Fruit fly (Drosophila melanogaster): Measurements from ENCODE around the gene Peritrophin-A.

Gene Peritrophin-A

DNA sequence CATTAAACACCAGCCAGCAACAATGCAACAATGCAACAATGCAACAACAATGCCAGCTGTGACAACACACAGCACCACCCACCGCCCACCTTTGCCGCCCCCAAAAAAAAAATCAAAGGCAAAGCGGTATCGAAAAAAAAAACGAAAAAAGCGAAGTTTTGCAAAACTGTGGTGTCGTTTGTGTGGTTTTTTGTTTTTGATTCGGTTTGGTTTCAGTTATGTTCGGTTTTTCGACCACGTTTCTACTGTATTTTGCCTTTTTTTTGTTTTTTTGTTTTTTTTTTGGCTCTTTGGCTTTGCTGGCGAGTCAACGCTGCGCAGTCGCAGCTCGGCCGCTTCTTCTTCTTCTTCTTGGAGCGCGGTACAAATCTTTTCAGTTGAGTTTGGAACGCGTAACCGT, at the start of gene Peritrophin-A:
Gene Peritrophin-A, plus strand, starts transcription at position 370 of the 400 bp plus-strand sequence.
- no peak for TF ChIP-seq ss (GFP tag; optimal IDR thresholded peaks at IDR 0.05)
- TF ChIP-seq Met (GFP tag; optimal IDR thresholded peaks at IDR 0.05): peak; percentile 35
- TF ChIP-seq vri (GFP tag; optimal IDR thresholded peaks at IDR 0.05): no peak
- TF ChIP-seq Hr4 (GFP tag; optimal IDR thresholded peaks at IDR 0.05): no peak
- TF ChIP-seq lz (GFP tag; optimal IDR thresholded peaks at IDR 0.05): peak; percentile 16
- TF ChIP-seq Sox15 (GFP tag; optimal IDR thresholded peaks at IDR 0.05): no peak
- peak; percentile 15 for TF ChIP-seq CG6792 (GFP tag; optimal IDR thresholded peaks at IDR 0.05)
- TF ChIP-seq Smox (GFP tag; optimal IDR thresholded peaks at IDR 0.05): no peak
- no peak for TF ChIP-seq Hr38 (GFP tag; optimal IDR thresholded peaks at IDR 0.05)
- TF ChIP-seq CG6808 (GFP tag; optimal IDR thresholded peaks at IDR 0.05): no peak
- no peak for TF ChIP-seq fkh (GFP tag; optimal IDR thresholded peaks at IDR 0.05)
- no peak for TF ChIP-seq esn (GFP tag; optimal IDR thresholded peaks at IDR 0.05)
- no peak for TF ChIP-seq Hr39 (GFP tag; optimal IDR thresholded peaks at IDR 0.05)
- TF ChIP-seq Blimp-1 (GFP tag; optimal IDR thresholded peaks at IDR 0.05): no peak
- no peak for TF ChIP-seq OdsH (GFP tag; optimal IDR thresholded peaks at IDR 0.05)
- peak; percentile 82 for TF ChIP-seq CG6276 (GFP tag; optimal IDR thresholded peaks at IDR 0.05)
- peak; percentile 27 for TF ChIP-seq dsx (GFP tag; optimal IDR thresholded peaks at IDR 0.05; ENCODE audit: poor library complexity, severe bottlenecking)
- TF ChIP-seq topi (GFP tag; optimal IDR thresholded peaks at IDR 0.05): peak; percentile 38
- no peak for TF ChIP-seq CG9139 (GFP tag; optimal IDR thresholded peaks at IDR 0.05)
- TF ChIP-seq Eip78C (GFP tag): peak; percentile 50
- TF ChIP-seq cyc (GFP tag; optimal IDR thresholded peaks at IDR 0.05): no peak
- peak; percentile 10 for TF ChIP-seq Eip75B (GFP tag; optimal IDR thresholded peaks at IDR 0.05)
- no peak for TF ChIP-seq CG7368 (GFP tag; optimal IDR thresholded peaks at IDR 0.05)
- 0 out of 2 replicates have a peak, but pooled peaks have one; percentile 14 for TF ChIP-seq Gug (GFP tag; IDR thresholded peaks at IDR 0.05)
- no peak for TF ChIP-seq CG11902 (GFP tag; optimal IDR thresholded peaks at IDR 0.05)
- TF ChIP-seq CG1621 (tag; optimal IDR thresholded peaks at IDR 0.05): no peak
- TF ChIP-seq fd85E (GFP tag; optimal IDR thresholded peaks at IDR 0.05): no peak
- TF ChIP-seq CG11294 (GFP tag; IDR thresholded peaks at IDR 0.05): peak; percentile 9; the same call in 1 of the 2 replicates
- TF ChIP-seq CG8119 (GFP tag; IDR thresholded peaks at IDR 0.05): peak; percentile 78
- TF ChIP-seq pdm3 (GFP tag; optimal IDR thresholded peaks at IDR 0.05): peak; percentile 29
- TF ChIP-seq CG4318 (GFP tag; optimal IDR thresholded peaks at IDR 0.05): no peak
- no peak for TF ChIP-seq dac (GFP tag; optimal IDR thresholded peaks at IDR 0.05)
- TF ChIP-seq Lpt (GFP tag; optimal IDR thresholded peaks at IDR 0.05): peak; percentile 27
- TF ChIP-seq achi (GFP tag; optimal IDR thresholded peaks at IDR 0.05): peak; percentile 17
- TF ChIP-seq CG32006 (GFP tag; optimal IDR thresholded peaks at IDR 0.05): no peak
- TF ChIP-seq CG6163 (GFP tag; IDR thresholded peaks at IDR 0.05): peak; percentile 53; the same call in 2 of the 3 replicates
- TF ChIP-seq fd59A (GFP tag; optimal IDR thresholded peaks at IDR 0.05): no peak
- peak; percentile 41 for TF ChIP-seq net (GFP tag; optimal IDR thresholded peaks at IDR 0.05)
- TF ChIP-seq CG16779 (tag; optimal IDR thresholded peaks at IDR 0.05): peak; percentile 3
- no peak for TF ChIP-seq acj6 (GFP tag; optimal IDR thresholded peaks at IDR 0.05)
- TF ChIP-seq salr (GFP tag; optimal IDR thresholded peaks at IDR 0.05): no peak
- TF ChIP-seq Ets21C (GFP tag; optimal IDR thresholded peaks at IDR 0.05): no peak
- no peak for TF ChIP-seq CG31627 (GFP tag; optimal IDR thresholded peaks at IDR 0.05)
- TF ChIP-seq Ets96B (tag; optimal IDR thresholded peaks at IDR 0.05): no peak
- no peak for TF ChIP-seq CG10631 (GFP tag; optimal IDR thresholded peaks at IDR 0.05)
- peak; percentile 67 for TF ChIP-seq CG6854 (GFP tag; optimal IDR thresholded peaks at IDR 0.05)
- TF ChIP-seq CG3919 (GFP tag; optimal IDR thresholded peaks at IDR 0.05): peak; percentile 22
- TF ChIP-seq CG11762 (GFP tag; optimal IDR thresholded peaks at IDR 0.05; ENCODE audit: insufficient read depth): no peak
- TF ChIP-seq Eip93F (GFP tag; optimal IDR thresholded peaks at IDR 0.05): no peak
- peak; percentile 79 for TF ChIP-seq CG15336 (GFP tag; IDR thresholded peaks at IDR 0.05)
- peak; percentile 39 for TF ChIP-seq Sox102F (GFP tag; optimal IDR thresholded peaks at IDR 0.05)
- peak; percentile 14 for TF ChIP-seq CG8632 (GFP tag; optimal IDR thresholded peaks at IDR 0.05)
- TF ChIP-seq svp (GFP tag): no peak
